Worm (Caenorhabditis elegans) whole organism, young adult: ENCODE data around the gene clec-84.

Experiments
- C06A6.2 ChIP-seq: fragments of 200-800 bp; sonication (Bioruptor generic); conservative IDR thresholded peaks from 2 replicates; pipeline ENCODE4 v1.3.6; 2022; ENCODE audit warnings: missing genetic modification characterization, missing compliant biosample characterization
- F10E7.11 ChIP-seq: sonication (generic microtip); optimal IDR thresholded peaks from 2 replicates; lab custom pipeline; 2017; ENCODE audit warnings: mild to moderate bottlenecking, missing genetic modification characterization, moderate library complexity, missing compliant biosample characterization
- F22D6.2 ChIP-seq: sonication (generic microtip); optimal IDR thresholded peaks from 2 replicates; lab custom pipeline; 2016; ENCODE audit warnings: mild to moderate bottlenecking, missing genetic modification characterization, missing compliant biosample characterization
- F37B4.10 ChIP-seq: fragments of 200-800 bp; sonication (Bioruptor generic); IDR thresholded peaks from 2 replicates; pipeline ENCODE4 v1.3.6; 2022; ENCODE audit warnings: missing genetic modification characterization, missing compliant biosample characterization
- F39B2.1 ChIP-seq: fragments of 200-800 bp; sonication (Bioruptor generic); IDR thresholded peaks from 2 replicates; pipeline ENCODE4 v1.3.6; 2022; ENCODE audit warnings: missing genetic modification reagents, missing genetic modification characterization, missing compliant biosample characterization
- F52B5.7 ChIP-seq: sonication (generic microtip); optimal IDR thresholded peaks from 2 replicates; lab custom pipeline; 2016; ENCODE audit warnings: mild to moderate bottlenecking, missing genetic modification characterization, missing compliant biosample characterization
- F57A8.1 ChIP-seq: fragments of 200-800 bp; sonication (Bioruptor generic); optimal IDR thresholded peaks from 2 replicates; lab custom pipeline; 2018; ENCODE audit warnings: mild to moderate bottlenecking, missing genetic modification characterization, moderate library complexity, missing compliant biosample characterization
- T07F8.4 ChIP-seq: sonication (generic microtip); optimal IDR thresholded peaks from 2 replicates; lab custom pipeline; 2016; ENCODE audit warnings: mild to moderate bottlenecking, missing genetic modification characterization, moderate library complexity, missing compliant biosample characterization
- Y53F4B.3 ChIP-seq: fragments of 200-800 bp; sonication (Bioruptor generic); IDR thresholded peaks from 2 replicates; pipeline ENCODE4 v1.3.6; 2022; ENCODE audit warnings: missing genetic modification reagents, missing genetic modification characterization, missing compliant biosample characterization
- Y79H2A.3 ChIP-seq: fragments of 200-800 bp; sonication (Bioruptor generic); conservative IDR thresholded peaks from 2 replicates; pipeline ENCODE4 v1.3.6; 2022; ENCODE audit warnings: missing genetic modification reagents, missing genetic modification characterization, missing compliant biosample characterization
- aptf-3 ChIP-seq: fragments of 200-800 bp; sonication (Bioruptor generic); IDR thresholded peaks from 2 replicates; pipeline ENCODE4 v1.3.6; 2022; ENCODE audit warnings: missing genetic modification characterization, missing compliant biosample characterization
- attf-5 ChIP-seq: fragments of 200-800 bp; sonication (Bioruptor generic); optimal IDR thresholded peaks from 2 replicates; lab custom pipeline; 2018; ENCODE audit warnings: mild to moderate bottlenecking, missing genetic modification characterization, missing compliant biosample characterization
- ceh-40 ChIP-seq: fragments of 200-800 bp; sonication (Bioruptor generic); IDR thresholded peaks from 2 replicates; pipeline ENCODE4 v1.3.6; 2022; ENCODE audit warnings: missing genetic modification characterization, missing compliant biosample characterization
- ceh-58 ChIP-seq: fragments of 200-800 bp; sonication (Bioruptor generic); IDR thresholded peaks from 2 replicates; pipeline ENCODE4 v1.3.6; 2022; ENCODE audit warnings: missing genetic modification characterization, missing compliant biosample characterization
- chd-7 ChIP-seq: sonication (generic microtip); optimal IDR thresholded peaks from 2 replicates; lab custom pipeline; 2016; ENCODE audit warnings: mild to moderate bottlenecking, missing genetic modification characterization, moderate library complexity, missing compliant biosample characterization
- die-1 ChIP-seq: sonication (generic microtip); optimal IDR thresholded peaks from 2 replicates; lab custom pipeline; 2016; ENCODE audit warnings: missing genotype, mild to moderate bottlenecking, missing genetic modification characterization, missing compliant biosample characterization
- efl-1 ChIP-seq: fragments of 150-350 bp; optimal IDR thresholded peaks from 2 replicates; lab custom pipeline; 2014; ENCODE audit warnings: missing biosample characterization, missing genetic modification reagents, missing genetic modification characterization
- egl-18 ChIP-seq: fragments of 200-800 bp; sonication (Bioruptor generic); IDR thresholded peaks from 2 replicates; pipeline ENCODE4 v1.3.6; 2022; ENCODE audit warnings: missing genetic modification reagents, missing genetic modification characterization, missing compliant biosample characterization
- ekl-4 ChIP-seq: fragments of 200-800 bp; sonication (Bioruptor generic); IDR thresholded peaks from 2 replicates; pipeline ENCODE4 v1.3.6; 2022; ENCODE audit warnings: missing genetic modification reagents, missing genetic modification characterization, missing compliant biosample characterization
- hlh-26 ChIP-seq: fragments of 200-800 bp; sonication (Bioruptor generic); conservative IDR thresholded peaks from 2 replicates; pipeline ENCODE4 v1.3.6; 2022; ENCODE audit warnings: missing genetic modification reagents, missing genetic modification characterization, missing compliant biosample characterization
- hsf-1 ChIP-seq: fragments of 200-800 bp; sonication (Bioruptor generic); IDR thresholded peaks from 2 replicates; pipeline ENCODE4 v1.3.6; 2022; ENCODE audit warnings: missing genetic modification reagents, missing genetic modification characterization, missing compliant biosample characterization
- lin-26 ChIP-seq: fragments of 200-800 bp; sonication (Bioruptor generic); IDR thresholded peaks from 2 replicates; pipeline ENCODE4 v1.3.6; 2022; ENCODE audit warnings: missing genetic modification reagents, missing genetic modification characterization, missing compliant biosample characterization
- lin-35 ChIP-seq, 3 experiments: fragments of 150-350 bp in 2 of 3; sonication (generic microtip) in 1 of 3; optimal IDR thresholded peaks; 2 replicates each; lab custom pipeline; 2014 to 2018; ENCODE audit warnings: missing biosample characterization in 3 of 3, missing genetic modification characterization in 3 of 3, missing genetic modification reagents in 3 of 3
- lin-40 ChIP-seq: sonication (generic microtip); optimal IDR thresholded peaks from 2 replicates; lab custom pipeline; 2016; ENCODE audit warnings: missing genetic modification characterization, mild to moderate bottlenecking, missing compliant biosample characterization, missing genotype, missing genetic modification reagents
- lin-54 ChIP-seq: fragments of 200-800 bp; sonication (Bioruptor generic); optimal IDR thresholded peaks from 2 replicates; lab custom pipeline; 2018; ENCODE audit warnings: mild to moderate bottlenecking, missing genetic modification characterization, missing compliant biosample characterization
- lir-1 ChIP-seq: fragments of 200-800 bp; sonication (Bioruptor generic); conservative IDR thresholded peaks from 2 replicates; pipeline ENCODE4 v1.3.6; 2022; ENCODE audit warnings: missing genetic modification reagents, missing genetic modification characterization, missing compliant biosample characterization
- lsy-27 ChIP-seq: sonication (generic microtip); optimal IDR thresholded peaks from 2 replicates; lab custom pipeline; 2017; ENCODE audit warnings: missing genetic modification characterization, mild to moderate bottlenecking, missing compliant biosample characterization, antibody characterized with exemption, missing genotype, borderline replicate concordance; ENCODE audit not compliant: insufficient read depth
- madf-10 ChIP-seq: sonication (generic microtip); optimal IDR thresholded peaks from 2 replicates; lab custom pipeline; 2016; ENCODE audit warnings: mild to moderate bottlenecking, missing genetic modification characterization, missing compliant biosample characterization
- madf-3 ChIP-seq: fragments of 200-800 bp; sonication (Bioruptor generic); IDR thresholded peaks from 2 replicates; pipeline ENCODE4 v1.3.6; 2022; ENCODE audit warnings: missing genetic modification reagents, missing genetic modification characterization, missing compliant biosample characterization
- madf-6 ChIP-seq: fragments of 200-800 bp; sonication (Bioruptor generic); IDR thresholded peaks from 2 replicates; pipeline ENCODE4 v1.3.6; 2022; ENCODE audit warnings: missing genetic modification reagents, missing genetic modification characterization, missing compliant biosample characterization
- madf-8 ChIP-seq: fragments of 200-800 bp; sonication (Bioruptor generic); conservative IDR thresholded peaks from 2 replicates; pipeline ENCODE4 v1.3.6; 2022; ENCODE audit warnings: missing genetic modification reagents, missing genetic modification characterization, missing compliant biosample characterization
- mcd-1 ChIP-seq: fragments of 200-800 bp; sonication (Bioruptor generic); IDR thresholded peaks from 2 replicates; pipeline ENCODE4 v1.3.6; 2022; ENCODE audit warnings: missing genetic modification reagents, missing genetic modification characterization, missing compliant biosample characterization
- mel-28 ChIP-seq: sonication (generic microtip); optimal IDR thresholded peaks from 2 replicates; lab custom pipeline; 2016; ENCODE audit warnings: borderline replicate concordance, mild to moderate bottlenecking, missing genetic modification characterization, missing compliant biosample characterization
- nfya-1 ChIP-seq: sonication (generic microtip); optimal IDR thresholded peaks from 2 replicates; lab custom pipeline; 2017; ENCODE audit warnings: antibody characterized with exemption, missing compliant biosample characterization, missing genetic modification characterization, borderline replicate concordance; ENCODE audit not compliant: insufficient read depth
- nfya-2 ChIP-seq: fragments of 200-800 bp; sonication (Bioruptor generic); IDR thresholded peaks from 2 replicates; pipeline ENCODE4 v1.3.6; 2022; ENCODE audit warnings: missing genetic modification reagents, missing genetic modification characterization, missing compliant biosample characterization
- nhr-179 ChIP-seq: sonication (generic microtip); optimal IDR thresholded peaks from 2 replicates; lab custom pipeline; 2016; ENCODE audit warnings: mild to moderate bottlenecking, missing genetic modification characterization, missing compliant biosample characterization
- nhr-27 ChIP-seq: fragments of 200-800 bp; sonication (Bioruptor generic); optimal IDR thresholded peaks from 2 replicates; lab custom pipeline; 2018; ENCODE audit warnings: mild to moderate bottlenecking, missing genetic modification characterization, moderate library complexity, missing compliant biosample characterization
- nhr-80 ChIP-seq: sonication (generic microtip); optimal IDR thresholded peaks from 2 replicates; lab custom pipeline; 2016; ENCODE audit warnings: missing genetic modification characterization, missing compliant biosample characterization
- pha-4 ChIP-seq: fragments of 150-350 bp; sonication (generic microtip); optimal IDR thresholded peaks from 2 replicates; lab custom pipeline; 2014; ENCODE audit warnings: missing biosample characterization, missing genetic modification reagents, missing genetic modification characterization
- rpc-1 ChIP-seq, 2 experiments: fragments of 150-350 bp in 1 of 2; sonication (generic microtip) in 1 of 2; optimal IDR thresholded peaks; 2 replicates each; lab custom pipeline; 2014 to 2018; ENCODE audit warnings: missing biosample characterization in 1 of 2, missing genetic modification characterization in 1 of 2, missing genetic modification reagents in 1 of 2, missing genotype in 1 of 2
- sea-2 ChIP-seq: fragments of 200-800 bp; sonication (Bioruptor generic); IDR thresholded peaks from 2 replicates; pipeline ENCODE4 v1.3.6; 2022; ENCODE audit warnings: missing genetic modification characterization, missing compliant biosample characterization
- snpc-3.4 ChIP-seq: sonication (generic microtip); optimal IDR thresholded peaks from 2 replicates; lab custom pipeline; 2017; ENCODE audit warnings: missing genetic modification characterization, mild to moderate bottlenecking, missing compliant biosample characterization, antibody characterized with exemption, moderate library complexity, missing genotype, missing genetic modification reagents
- tbx-9 ChIP-seq: sonication (generic microtip); optimal IDR thresholded peaks from 2 replicates; lab custom pipeline; 2016; ENCODE audit warnings: borderline replicate concordance, missing genetic modification characterization, inconsistent platforms, missing compliant biosample characterization
- unc-130 ChIP-seq: sonication (generic microtip); optimal IDR thresholded peaks from 2 replicates; lab custom pipeline; 2016; ENCODE audit warnings: missing genetic modification reagents, missing genetic modification characterization, missing compliant biosample characterization
- ztf-25 ChIP-seq: fragments of 200-800 bp; sonication (Bioruptor generic); IDR thresholded peaks from 2 replicates; pipeline ENCODE4 v1.3.6; 2022; ENCODE audit warnings: missing genetic modification reagents, missing genetic modification characterization, missing compliant biosample characterization
- ztf-28 ChIP-seq: fragments of 200-800 bp; sonication (Bioruptor generic); IDR thresholded peaks from 2 replicates; pipeline ENCODE4 v1.3.6; 2022; ENCODE audit warnings: missing genetic modification reagents, missing genetic modification characterization, missing compliant biosample characterization
- ztf-3 ChIP-seq: fragments of 200-800 bp; sonication (Bioruptor generic); optimal IDR thresholded peaks from 2 replicates; lab custom pipeline; 2018; ENCODE audit warnings: mild to moderate bottlenecking, missing genetic modification characterization, missing compliant biosample characterization
- ztf-6 ChIP-seq: fragments of 200-800 bp; sonication (Bioruptor generic); IDR thresholded peaks from 2 replicates; pipeline ENCODE4 v1.3.6; 2022; ENCODE audit warnings: missing genetic modification reagents, missing genetic modification characterization, missing compliant biosample characterization

The clec-84 gene

ce11 chrIV:2805525-2805924 lies 36.7 kb upstream of the clec-84 start, which contains the start of gene Y54G2A.45 (continued):
- TF ChIP-seq F57A8.1 (GFP tag; lab: Kevin White, UChicago) (no peak), F52B5.7 (tag; lab: Kevin White, UChicago) (no peak), ztf-25 (GFP tag; lab: Robert Waterston, UW) (peak; percentile 90; the same call in 1 of the 2 replicates), F22D6.2 (tag; lab: Kevin White, UChicago) (peak; percentile 52), sea-2 (GFP tag; lab: Robert Waterston, UW) (0 out of 2 replicates have a peak, but pooled peaks have one; percentile 11), C06A6.2 (GFP tag; lab: Robert Waterston, UW) (no peak), mcd-1 (GFP tag; lab: Robert Waterston, UW) (peak; percentile 65), unc-130 (GFP tag; lab: Kevin White, UChicago) (peak; percentile 57), madf-6 (GFP tag; lab: Robert Waterston, UW) (peak; percentile 64), nhr-80 (tag; lab: Kevin White, UChicago) (peak; percentile 97), nfya-2 (GFP tag; lab: Robert Waterston, UW) (no peak), lin-54 (GFP tag; lab: Kevin White, UChicago) (peak; percentile 72), hsf-1 (GFP tag; lab: Robert Waterston, UW) (peak; percentile 63; the same call in 1 of the 2 replicates), nfya-1 (tag; lab: Kevin White, UChicago) (no peak), tbx-9 (tag; lab: Kevin White, UChicago) (no peak), ztf-6 (GFP tag; lab: Robert Waterston, UW) (no peak), die-1 (tag; lab: Kevin White, UChicago) (peak; percentile 81), lsy-27 (tag; lab: Kevin White, UChicago) (peak; percentile 59), pha-4 (tag; lab: Kevin White, UChicago) (no peak), lin-26 (GFP tag; lab: Robert Waterston, UW) (peak; percentile 92), lin-40 (peak; percentile 71), rpc-1 (optimal IDR thresholded peaks at IDR 0.05; lab: Kevin White, UChicago) (peak; percentile 93), rpc-1 (tag; optimal IDR thresholded peaks at IDR 0.05; lab: Kevin White, UChicago) (peak; percentile 95), egl-18 (GFP tag; lab: Robert Waterston, UW) (no peak), ekl-4 (GFP tag; lab: Robert Waterston, UW) (peak; percentile 68; the same call in 1 of the 2 replicates), mel-28 (tag; lab: Kevin White, UChicago) (no peak), F10E7.11 (tag; lab: Kevin White, UChicago) (no peak), attf-5 (peak; percentile 43), efl-1 (GFP tag; lab: Kevin White, UChicago) (peak; percentile 13), snpc-3.4 (tag; lab: Kevin White, UChicago) (peak; percentile 56), nhr-179 (tag; lab: Kevin White, UChicago) (peak; percentile 24), nhr-27 (tag; lab: Kevin White, UChicago) (no peak), hlh-26 (GFP tag; lab: Robert Waterston, UW) (no peak), madf-10 (tag; lab: Kevin White, UChicago) (peak; percentile 86), chd-7 (tag; lab: Kevin White, UChicago) (peak; percentile 67), ceh-58 (no peak), Y79H2A.3 (no peak), ztf-28 (GFP tag; lab: Robert Waterston, UW) (no peak), lin-35 (GFP tag; optimal IDR thresholded peaks at IDR 0.05; lab: Kevin White, UChicago) (peak in 2 of 3 experiments; percentile 35 to 40), ceh-40 (GFP tag; lab: Robert Waterston, UW) (peak; percentile 30; the same call in 1 of the 2 replicates), ztf-3 (GFP tag; lab: Kevin White, UChicago) (peak; percentile 24), madf-8 (GFP tag; lab: Robert Waterston, UW) (no peak; the same call in 1 of the 2 replicates), F39B2.1 (no peak), aptf-3 (GFP tag; lab: Robert Waterston, UW) (no peak), lir-1 (GFP tag; lab: Robert Waterston, UW) (0 out of 2 replicates have a peak, but pooled peaks have one; percentile 15), madf-3 (no peak), T07F8.4 (tag; lab: Kevin White, UChicago) (peak; percentile 76), Y53F4B.3 (GFP tag; lab: Robert Waterston, UW) (no peak), F37B4.10 (no peak)
